Fruit fly (Drosophila melanogaster) Kc167 (cell line): ENCODE results near the gene CG32808.

Source experiments
- Myc ChIP-seq: fragments of >200 bp; optimal IDR thresholded peaks from 2 replicates; lab custom pipeline; 2017; ENCODE audit warnings: missing external identifiers
- Sin3A ChIP-seq: fragments of >200 bp; optimal IDR thresholded peaks from 2 replicates; lab custom pipeline; 2018; ENCODE audit warnings: missing external identifiers
- h ChIP-seq: fragments of >200 bp; optimal IDR thresholded peaks from 3 replicates; lab custom pipeline; 2018; ENCODE audit warnings: missing external identifiers
- insv ChIP-seq: fragments of >200 bp; optimal IDR thresholded peaks from 3 replicates; lab custom pipeline; 2018; ENCODE audit warnings: missing external identifiers

- TF ChIP-seq Myc (lab: Kevin White, UChicago), result no peak
- no peak for TF ChIP-seq h (lab: Kevin White, UChicago)
- TF ChIP-seq Sin3A (lab: Kevin White, UChicago), result no peak
- TF ChIP-seq insv (lab: Kevin White, UChicago), result no peak
Observed at dm6 chrX:1476848-1477247, 7.2 kb upstream of the CG32808 start, which contains the start of the genes Rab27 and mei-38.
